Worm (Caenorhabditis elegans): ENCODE results near the gene rps-4.

The rps-4 gene

DNA sequence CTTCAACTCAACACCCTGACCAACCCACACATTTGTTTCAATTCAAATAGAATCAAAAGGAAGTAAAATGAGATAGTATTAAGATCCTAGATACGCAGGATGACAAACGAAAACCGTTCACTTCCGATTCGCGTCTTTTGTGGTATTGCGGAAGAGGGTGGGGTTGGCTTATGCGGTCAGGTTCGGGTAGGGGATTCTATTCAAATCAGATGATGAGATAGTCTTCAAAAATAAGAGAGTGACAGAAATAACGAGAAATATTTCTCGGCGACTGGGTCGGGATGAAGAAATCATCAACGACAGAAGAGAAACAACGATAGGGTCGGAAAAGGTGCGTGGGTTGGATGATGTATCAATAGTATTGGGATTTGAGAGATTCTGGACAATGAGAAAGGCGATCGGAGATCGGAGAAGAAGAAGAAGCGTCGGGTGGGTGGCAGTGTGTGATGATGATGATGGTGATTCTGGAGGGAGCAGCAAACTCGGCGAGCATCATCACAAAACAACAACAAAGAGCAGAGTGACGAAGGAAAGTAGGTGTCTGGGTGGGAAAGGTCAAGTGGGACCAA lies 11.0 kb upstream of the rps-4 start:
- no peak for TF ChIP-seq flt-1 (GFP tag; IDR thresholded peaks at IDR 0.05)
- TF ChIP-seq ceh-36 (tag; optimal IDR thresholded peaks at IDR 0.05), result no peak
- TF ChIP-seq tra-4 (tag; optimal IDR thresholded peaks at IDR 0.05), result no peak
- no peak for TF ChIP-seq ets-7 (tag; optimal IDR thresholded peaks at IDR 0.05)
- no peak for TF ChIP-seq hnd-1 (tag; optimal IDR thresholded peaks at IDR 0.05)
- no peak for TF ChIP-seq tbx-11 (GFP tag; IDR thresholded peaks at IDR 0.05)
- no peak for TF ChIP-seq ceh-13 (GFP tag; optimal IDR thresholded peaks at IDR 0.05)
- no peak for TF ChIP-seq B0310.2 (tag; optimal IDR thresholded peaks at IDR 0.05)
- TF ChIP-seq F13C5.2 (tag; optimal IDR thresholded peaks at IDR 0.05), result no peak
- no peak for TF ChIP-seq sea-1 (GFP tag; conservative IDR thresholded peaks at IDR 0.05)

DNA sequence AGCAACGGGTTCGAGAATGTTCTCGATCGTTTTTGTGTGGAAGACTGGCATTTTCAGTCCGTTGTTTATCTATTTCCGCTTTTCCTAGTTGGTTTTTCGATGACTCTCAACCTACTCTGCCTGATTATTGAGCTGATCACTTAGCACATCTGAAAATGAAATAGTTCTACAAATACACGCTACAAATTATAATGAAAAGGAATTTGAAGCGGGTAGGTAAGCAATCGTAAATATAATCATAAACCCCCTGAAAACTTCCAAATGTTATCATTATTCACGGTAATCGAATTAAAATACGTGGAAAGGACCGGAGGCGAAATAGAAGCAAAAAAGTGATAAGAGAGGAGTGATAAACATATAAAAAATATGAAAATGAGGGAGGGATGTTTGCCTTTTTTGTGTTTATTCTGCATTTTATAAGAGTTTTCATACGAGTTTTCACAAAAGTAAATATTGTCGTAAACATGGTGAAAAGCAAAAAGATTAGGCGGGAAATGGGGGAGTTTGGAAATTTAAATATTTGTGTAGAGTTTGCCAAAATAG lies 9.8 kb upstream of the rps-4 start, which contains the start of gene deb-1:
Gene deb-1 (minus strand): TSS at position 51 of the 543 bp plus-strand sequence.
- TF ChIP-seq aly-1 (tag; optimal IDR thresholded peaks at IDR 0.05), result no peak
- TF ChIP-seq tbx-37 (GFP tag; conservative IDR thresholded peaks at IDR 0.05), result no peak
- no peak for TF ChIP-seq pes-1 (GFP tag; IDR thresholded peaks at IDR 0.05)
- TF ChIP-seq ama-1 (optimal IDR thresholded peaks at IDR 0.05), result no peak
- TF ChIP-seq sea-1 (GFP tag; conservative IDR thresholded peaks at IDR 0.05), result no peak
- TF ChIP-seq ceh-36 (tag; optimal IDR thresholded peaks at IDR 0.05), result no peak
- TF ChIP-seq scrt-1 (GFP tag; IDR thresholded peaks at IDR 0.05), result no peak
- no peak for TF ChIP-seq B0310.2 (tag; optimal IDR thresholded peaks at IDR 0.05)
- no peak for TF ChIP-seq hnd-1 (tag; optimal IDR thresholded peaks at IDR 0.05)
- TF ChIP-seq F13C5.2 (tag; optimal IDR thresholded peaks at IDR 0.05), result no peak
- no peak for TF ChIP-seq ets-7 (tag; optimal IDR thresholded peaks at IDR 0.05)
- TF ChIP-seq ceh-13 (GFP tag; optimal IDR thresholded peaks at IDR 0.05), result no peak
- TF ChIP-seq tbx-11 (GFP tag; IDR thresholded peaks at IDR 0.05), result no peak
- TF ChIP-seq tra-4 (tag; optimal IDR thresholded peaks at IDR 0.05), result no peak
- no peak for TF ChIP-seq hmg-4 (GFP tag; optimal IDR thresholded peaks at IDR 0.05)
- TF ChIP-seq flt-1 (GFP tag; IDR thresholded peaks at IDR 0.05), result no peak

DNA sequence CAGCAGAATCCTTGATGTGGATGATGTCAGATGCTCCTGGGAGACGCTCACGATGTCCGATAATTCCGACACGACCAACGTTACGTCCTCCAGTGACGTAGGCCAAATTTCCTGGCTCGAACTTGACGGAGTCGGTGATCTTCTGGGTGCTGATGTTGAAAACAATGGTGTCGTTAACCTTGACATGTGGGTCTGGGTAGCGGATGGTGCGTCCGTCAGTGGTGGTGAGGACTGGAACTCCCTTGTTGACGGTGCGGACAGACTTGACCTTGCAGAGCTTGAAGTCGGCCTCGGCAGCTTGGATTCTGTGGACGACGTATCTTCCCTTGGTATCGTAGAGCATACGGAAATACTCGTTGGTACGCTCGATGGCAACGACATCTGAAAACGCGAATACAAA lies 506 bp downstream of the rps-4 start:
- no peak for TF ChIP-seq B0310.2 (tag; optimal IDR thresholded peaks at IDR 0.05)
- TF ChIP-seq ceh-36 (tag; optimal IDR thresholded peaks at IDR 0.05), result no peak

DNA sequence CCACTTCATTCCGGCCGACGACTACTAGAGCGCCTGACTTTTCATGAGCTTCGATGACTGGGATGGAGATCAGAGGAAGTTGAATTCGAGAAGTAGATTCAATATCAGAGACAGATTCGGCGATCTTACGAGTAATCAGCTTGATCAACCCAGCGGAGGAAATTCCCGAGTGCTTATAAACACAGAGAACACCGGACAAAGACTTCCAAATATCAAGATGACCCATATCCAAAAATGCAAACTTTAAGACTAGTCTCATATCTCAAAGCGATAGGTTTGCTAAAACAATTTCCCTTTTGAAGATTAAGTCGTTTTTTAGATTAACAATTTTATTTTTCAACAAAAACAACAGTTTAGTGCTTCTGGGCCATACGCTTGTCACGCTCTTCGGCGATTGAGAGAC lies 1.1 kb downstream of the rps-4 start, which contains the start of gene Y43B11AR.3:
Gene Y43B11AR.3 (minus strand): TSS at position 335 of the 403 bp plus-strand sequence.
- TF ChIP-seq pes-1 (GFP tag; IDR thresholded peaks at IDR 0.05) (no peak), hmbx-1 (tag; optimal IDR thresholded peaks at IDR 0.05) (no peak), ceh-36 (tag; optimal IDR thresholded peaks at IDR 0.05) (no peak), tra-4 (tag; optimal IDR thresholded peaks at IDR 0.05) (no peak), ets-7 (tag; optimal IDR thresholded peaks at IDR 0.05) (no peak), tbx-37 (GFP tag; conservative IDR thresholded peaks at IDR 0.05) (no peak), aly-1 (tag; optimal IDR thresholded peaks at IDR 0.05) (no peak), ceh-13 (GFP tag; optimal IDR thresholded peaks at IDR 0.05) (no peak), hnd-1 (tag; optimal IDR thresholded peaks at IDR 0.05) (no peak)

DNA sequence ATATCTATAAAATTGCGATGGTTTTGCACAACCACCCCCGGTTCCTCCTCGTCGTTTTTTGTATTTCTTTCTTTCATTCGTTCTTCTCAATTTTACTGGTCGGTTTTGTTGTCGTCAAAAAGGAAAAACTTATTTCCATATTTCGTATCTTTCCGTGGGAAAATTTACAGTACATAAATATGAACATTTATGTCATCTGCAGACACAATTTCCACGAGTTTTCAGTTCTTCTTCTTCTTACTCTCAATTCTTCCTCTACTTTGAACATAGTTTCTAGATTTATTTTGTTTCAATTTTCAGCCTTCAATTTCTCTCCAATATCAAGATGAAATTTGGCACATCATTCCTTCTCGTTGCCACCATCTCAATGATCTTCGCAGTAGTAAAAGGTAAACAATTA lies 3.3 kb downstream of the rps-4 start, which contains the start of gene Y43B11AR.1:
Gene Y43B11AR.1 (plus strand): TSS at position 301 of the 400 bp plus-strand sequence.
- no peak for TF ChIP-seq ama-1 (optimal IDR thresholded peaks at IDR 0.05)
- no peak for TF ChIP-seq hnd-1 (tag; optimal IDR thresholded peaks at IDR 0.05)
- no peak for TF ChIP-seq tbx-11 (GFP tag; IDR thresholded peaks at IDR 0.05)
- TF ChIP-seq ets-7 (tag; optimal IDR thresholded peaks at IDR 0.05), result no peak
- TF ChIP-seq scrt-1 (GFP tag; IDR thresholded peaks at IDR 0.05), result no peak

DNA sequence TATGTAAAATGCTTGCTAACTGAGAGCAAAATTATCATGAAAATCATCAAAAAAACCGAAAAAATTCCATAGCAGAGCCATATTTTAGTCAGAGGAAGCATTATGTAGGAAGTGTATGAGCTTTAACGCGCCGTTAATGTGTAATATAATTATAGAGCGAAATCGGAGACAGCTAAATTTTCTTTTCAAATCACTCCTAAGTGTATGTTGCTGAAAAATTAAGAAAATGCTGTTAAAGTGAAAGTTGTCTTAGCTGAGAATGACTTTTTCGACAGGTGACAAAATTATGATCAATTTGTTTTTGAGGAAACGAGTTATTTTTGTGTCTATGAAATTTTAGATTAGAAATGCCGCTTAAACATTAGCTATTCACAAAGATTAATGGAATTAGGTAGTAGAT lies 9.4 kb downstream of the rps-4 start, which contains the start of gene srg-50:
Gene srg-50 (minus strand): TSS at position 101 of the 400 bp plus-strand sequence.
- TF ChIP-seq tbx-37 (GFP tag; conservative IDR thresholded peaks at IDR 0.05) (no peak), ama-1 (optimal IDR thresholded peaks at IDR 0.05) (no peak), tbx-11 (GFP tag; IDR thresholded peaks at IDR 0.05) (no peak), F13C5.2 (tag; optimal IDR thresholded peaks at IDR 0.05) (no peak), flt-1 (GFP tag; IDR thresholded peaks at IDR 0.05) (no peak), ceh-36 (tag; optimal IDR thresholded peaks at IDR 0.05) (no peak), tra-4 (tag; optimal IDR thresholded peaks at IDR 0.05) (no peak), hmg-4 (GFP tag; optimal IDR thresholded peaks at IDR 0.05) (no peak), sea-1 (GFP tag; conservative IDR thresholded peaks at IDR 0.05) (no peak), B0310.2 (tag; optimal IDR thresholded peaks at IDR 0.05) (no peak), aly-1 (tag; optimal IDR thresholded peaks at IDR 0.05) (no peak), hmbx-1 (tag; optimal IDR thresholded peaks at IDR 0.05) (no peak), ets-7 (tag; optimal IDR thresholded peaks at IDR 0.05) (no peak), hnd-1 (tag; optimal IDR thresholded peaks at IDR 0.05) (no peak), pes-1 (GFP tag; IDR thresholded peaks at IDR 0.05) (no peak), scrt-1 (GFP tag; IDR thresholded peaks at IDR 0.05) (no peak), ceh-13 (GFP tag; optimal IDR thresholded peaks at IDR 0.05) (no peak)

DNA sequence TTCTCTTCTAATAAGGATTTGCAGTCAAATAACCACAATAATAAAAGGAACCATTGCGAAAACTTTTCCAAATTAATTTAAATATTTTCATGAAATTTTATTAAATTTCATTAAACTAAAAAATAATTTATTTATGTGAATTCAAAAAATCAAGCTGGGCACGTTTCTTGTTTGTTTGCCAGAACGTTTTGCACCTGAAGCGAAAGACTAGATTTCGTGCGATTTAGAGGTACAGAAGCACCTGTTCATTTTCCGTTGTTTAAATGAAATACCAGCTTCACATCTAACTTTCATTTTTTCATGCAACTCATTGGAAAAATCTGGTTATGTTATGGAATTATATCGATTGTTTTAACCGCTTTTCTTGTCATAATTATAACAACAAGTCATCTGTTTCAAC lies 12.4 kb downstream of the rps-4 start, which contains the start of gene srg-48:
Gene srg-48 (plus strand): TSS at position 301 of the 400 bp plus-strand sequence.
- TF ChIP-seq hmbx-1 (tag; optimal IDR thresholded peaks at IDR 0.05), result no peak
- TF ChIP-seq hnd-1 (tag; optimal IDR thresholded peaks at IDR 0.05), result no peak
- no peak for TF ChIP-seq flt-1 (GFP tag; IDR thresholded peaks at IDR 0.05)
- no peak for TF ChIP-seq sea-1 (GFP tag; conservative IDR thresholded peaks at IDR 0.05)
- TF ChIP-seq hmg-4 (GFP tag; optimal IDR thresholded peaks at IDR 0.05), result no peak

DNA sequence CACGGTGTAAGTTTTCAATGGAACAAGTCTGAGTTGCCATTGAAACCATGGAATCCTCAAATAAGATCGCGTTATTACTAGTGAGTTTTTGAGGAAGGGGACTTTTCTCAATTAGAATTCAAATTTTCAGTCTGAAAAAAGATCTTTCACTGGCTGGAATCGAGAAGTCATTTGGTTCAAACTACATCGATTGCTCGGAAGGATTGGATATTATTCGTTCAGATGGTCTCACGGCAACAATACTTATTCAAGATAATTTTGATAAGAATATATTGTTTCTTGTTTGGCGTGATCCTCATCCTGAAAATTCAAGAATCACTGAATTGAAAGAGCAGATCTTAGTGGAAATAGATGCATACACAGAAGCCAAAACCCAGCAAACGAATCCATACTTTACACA lies 17.0 kb downstream of the rps-4 start:
- TF ChIP-seq pes-1 (GFP tag; IDR thresholded peaks at IDR 0.05), result no peak
- no peak for TF ChIP-seq B0310.2 (tag; optimal IDR thresholded peaks at IDR 0.05)
- no peak for TF ChIP-seq F13C5.2 (tag; optimal IDR thresholded peaks at IDR 0.05)
- TF ChIP-seq ceh-36 (tag; optimal IDR thresholded peaks at IDR 0.05), result no peak
- no peak for TF ChIP-seq ama-1 (optimal IDR thresholded peaks at IDR 0.05)
- no peak for TF ChIP-seq scrt-1 (GFP tag; IDR thresholded peaks at IDR 0.05)
- no peak for TF ChIP-seq sea-1 (GFP tag; conservative IDR thresholded peaks at IDR 0.05)
- TF ChIP-seq ets-7 (tag; optimal IDR thresholded peaks at IDR 0.05), result no peak
- no peak for TF ChIP-seq hnd-1 (tag; optimal IDR thresholded peaks at IDR 0.05)
- TF ChIP-seq tra-4 (tag; optimal IDR thresholded peaks at IDR 0.05), result no peak
- TF ChIP-seq tbx-37 (GFP tag; conservative IDR thresholded peaks at IDR 0.05), result no peak
- no peak for TF ChIP-seq hmg-4 (GFP tag; optimal IDR thresholded peaks at IDR 0.05)
- TF ChIP-seq aly-1 (tag; optimal IDR thresholded peaks at IDR 0.05), result no peak
- TF ChIP-seq tbx-11 (GFP tag; IDR thresholded peaks at IDR 0.05), result no peak
- no peak for TF ChIP-seq ceh-13 (GFP tag; optimal IDR thresholded peaks at IDR 0.05)
- TF ChIP-seq flt-1 (GFP tag; IDR thresholded peaks at IDR 0.05), result no peak
- no peak for TF ChIP-seq hmbx-1 (tag; optimal IDR thresholded peaks at IDR 0.05)
